Worm (Caenorhabditis elegans) whole organism, L4/young adult: Measurements from ENCODE around the gene slfl-4.
"Not testable (repeated sequence)": the region's sequence is repeated elsewhere in the genome, so short reads cannot be mapped to it uniquely, and the experiment has no call there.

Experiments
- W03F9.2 ChIP-seq: fragments of 150-350 bp; optimal IDR thresholded peaks from 2 replicates; lab custom pipeline; 2014; ENCODE audit warnings: missing biosample characterization, missing genetic modification characterization
- dao-5 ChIP-seq: sonication (generic microtip); optimal IDR thresholded peaks from 2 replicates; lab custom pipeline; 2016; ENCODE audit warnings: missing genotype, missing genetic modification characterization, moderate library complexity, missing compliant biosample characterization
- him-1 ChIP-seq: sonication (generic microtip); optimal IDR thresholded peaks from 2 replicates; lab custom pipeline; 2016; ENCODE audit warnings: missing genotype, missing genetic modification reagents, missing genetic modification characterization, missing compliant biosample characterization

The slfl-4 gene

DNA sequence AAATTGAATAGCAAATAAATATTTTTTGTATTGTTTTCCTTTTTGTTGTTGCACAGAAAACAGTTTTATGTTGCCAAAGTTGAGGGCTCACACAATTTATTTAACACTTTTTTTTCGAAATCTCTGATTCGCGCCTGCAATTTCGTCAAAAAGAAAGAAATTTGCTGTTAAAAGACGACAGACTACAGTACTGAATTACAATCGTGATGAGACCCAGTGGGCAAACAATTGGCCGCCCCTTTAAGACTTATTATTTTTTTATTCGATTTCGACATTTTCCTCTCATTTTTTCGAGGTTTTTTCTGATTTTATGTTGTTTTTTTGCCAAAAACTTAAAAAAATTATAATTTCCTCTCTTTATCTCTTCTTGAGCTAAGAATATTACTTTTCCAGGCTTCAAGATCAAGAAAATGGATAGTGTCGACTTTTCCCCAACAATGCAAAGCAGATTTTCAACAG, at the start of gene slfl-4:
Gene slfl-4 (plus strand): TSS at position 409 of the 459 bp plus-strand sequence.
- TF ChIP-seq dao-5 (tag; lab: Kevin White, UChicago) (no peak), him-1 (tag; lab: Kevin White, UChicago) (no peak), W03F9.2 (tag; lab: Kevin White, UChicago) (no peak)

DNA sequence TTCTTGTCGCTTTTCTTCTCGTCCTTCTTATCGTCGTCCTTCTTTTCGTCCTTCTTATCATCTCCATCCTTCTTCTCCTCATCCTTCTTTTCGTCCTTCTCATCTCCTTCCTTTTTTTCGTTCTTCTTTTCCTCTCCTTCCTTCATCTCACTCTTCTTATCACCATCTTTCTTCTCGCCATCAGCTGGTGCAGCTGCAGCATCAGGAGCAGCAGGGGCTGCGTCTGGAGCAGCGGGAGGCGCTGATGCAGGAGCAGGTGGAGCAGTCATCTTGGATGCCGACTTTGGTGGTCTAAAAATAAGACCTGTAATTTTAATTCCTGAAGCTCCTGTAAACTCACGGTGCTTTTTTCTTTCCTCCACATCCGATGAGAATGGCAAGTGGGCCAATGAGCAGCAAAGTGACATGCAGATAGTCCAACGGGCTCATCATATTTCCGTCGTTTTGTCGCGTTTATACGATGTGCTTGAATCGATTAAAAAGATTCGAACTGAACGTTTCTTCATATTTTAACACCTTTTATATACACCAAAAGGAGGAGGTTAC, 49.0 kb upstream of the slfl-4 start, which contains the start of gene cylc-1:
Gene cylc-1 (minus strand): TSS at position 496 of the 546 bp plus-strand sequence.
- not testable (repeated sequence) for TF ChIP-seq him-1, W03F9.2, dao-5 (tag; lab: Kevin White, UChicago)

DNA sequence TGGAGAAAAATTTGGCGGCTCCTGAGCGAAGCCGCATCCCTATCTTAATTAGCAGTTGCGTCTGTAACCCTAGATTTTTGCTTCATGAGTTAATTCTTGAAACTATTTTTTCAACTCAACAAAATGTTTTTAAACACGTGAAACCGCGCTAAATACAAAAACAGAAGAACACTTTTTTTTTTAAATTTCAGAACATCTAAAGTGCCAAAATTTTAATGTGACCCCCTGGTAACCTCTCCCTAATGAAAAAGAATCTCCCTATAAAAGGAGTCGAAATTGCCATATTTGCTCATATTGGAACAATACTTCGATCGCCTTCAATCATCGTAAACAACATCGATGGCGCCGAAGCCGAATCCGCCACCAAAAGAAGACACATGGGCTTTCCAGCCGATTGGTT, 47.8 kb upstream of the slfl-4 start, which contains the start of gene nsph-4.1:
Gene nsph-4.1 (plus strand): TSS at position 301 of the 400 bp plus-strand sequence.
- TF ChIP-seq dao-5, W03F9.2, him-1 (tag; lab: Kevin White, UChicago): not testable (repeated sequence)

DNA sequence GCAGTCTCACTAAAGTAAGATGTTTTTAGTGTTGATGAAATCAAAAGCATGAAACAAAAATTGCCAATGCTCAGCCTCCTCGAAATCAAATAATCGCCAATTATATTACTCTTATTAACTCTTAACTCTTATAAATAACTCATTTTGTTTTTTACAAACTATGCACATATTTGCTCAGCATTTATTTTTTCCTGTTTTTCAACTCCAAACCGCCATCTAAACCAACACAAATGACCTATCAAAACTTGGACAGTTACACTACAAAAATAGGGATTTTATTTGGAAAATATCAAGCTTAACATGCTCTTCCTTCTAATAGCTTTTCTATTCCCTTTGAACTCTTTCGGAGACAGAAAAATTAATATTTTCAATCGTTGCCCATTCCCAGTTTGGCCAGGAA, 45.7 kb upstream of the slfl-4 start, which contains the start of gene thn-6:
Gene thn-6 (plus strand): TSS at position 301 of the 400 bp plus-strand sequence.
- TF ChIP-seq dao-5 (tag; lab: Kevin White, UChicago) (no peak), him-1 (tag; lab: Kevin White, UChicago) (no peak), W03F9.2 (tag; lab: Kevin White, UChicago) (no peak)

DNA sequence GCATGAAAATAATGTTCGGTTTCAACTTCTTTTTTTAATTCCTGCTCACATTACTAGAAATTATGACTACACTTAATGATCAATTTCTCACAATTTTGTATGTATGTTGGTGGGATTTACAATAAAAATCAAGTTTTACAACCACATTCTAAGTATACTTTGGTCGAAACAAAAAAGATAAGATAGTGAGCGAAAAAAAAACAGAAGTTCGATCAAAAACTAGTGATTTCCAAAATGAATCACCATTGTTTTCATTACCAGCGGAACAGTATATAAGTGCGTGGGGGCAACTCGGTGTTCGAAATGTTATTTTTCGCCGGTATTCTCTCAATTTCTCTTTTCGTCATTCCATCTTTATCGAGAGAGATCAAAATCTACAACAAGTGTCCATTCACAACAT, 43.8 kb upstream of the slfl-4 start, which contains the start of gene thn-5:
Gene thn-5 (plus strand): TSS at position 301 of the 400 bp plus-strand sequence.
- no peak for TF ChIP-seq dao-5 (tag; lab: Kevin White, UChicago)
- no peak for TF ChIP-seq W03F9.2 (tag; lab: Kevin White, UChicago)
- TF ChIP-seq him-1 (tag; lab: Kevin White, UChicago), result no peak

DNA sequence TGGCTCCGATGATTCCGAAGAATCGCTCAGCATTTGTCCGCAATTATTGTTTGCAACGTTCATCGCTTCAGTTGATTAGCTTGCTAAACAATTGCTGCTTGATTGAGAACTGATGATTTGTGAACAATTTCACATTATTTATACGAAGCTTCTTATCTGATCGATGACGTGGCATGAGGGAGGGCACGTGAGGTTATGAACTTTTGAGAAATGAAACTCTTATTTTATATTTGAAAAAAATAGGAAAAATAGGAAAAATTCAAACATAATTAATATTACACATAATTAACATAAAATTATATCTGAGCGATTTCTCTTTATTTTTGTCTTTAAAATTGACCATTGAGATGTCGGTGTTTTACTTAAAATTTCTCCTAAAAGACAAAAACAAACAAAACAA, 19.7 kb upstream of the slfl-4 start, which contains the start of gene F36H12.10:
Gene F36H12.10 (minus strand): TSS at position 101 of the 400 bp plus-strand sequence.
- not testable (repeated sequence) for TF ChIP-seq W03F9.2, dao-5, him-1 (tag; lab: Kevin White, UChicago)

DNA sequence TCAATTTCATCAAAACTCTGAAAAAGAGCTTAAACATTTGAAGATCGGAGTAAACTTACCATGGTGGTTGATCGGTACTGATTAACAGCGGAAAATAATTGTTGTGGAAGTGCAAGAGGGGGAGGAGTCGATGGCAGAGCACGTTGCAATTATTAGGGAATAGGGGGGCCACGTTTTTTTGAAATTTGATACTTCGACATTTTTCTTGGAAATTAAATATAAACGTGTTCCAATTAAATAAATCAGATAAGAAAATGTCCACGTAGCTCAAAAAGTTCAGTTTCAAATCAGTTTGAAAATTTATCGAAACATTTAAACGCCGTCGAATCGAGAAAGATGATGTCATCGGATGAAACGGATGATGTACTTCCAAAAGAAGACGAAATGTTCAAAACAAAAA, 17.6 kb upstream of the slfl-4 start, which contains the start of gene F36H12.9:
Gene F36H12.9 (plus strand): TSS at position 301 of the 400 bp plus-strand sequence.
- not testable (repeated sequence) for TF ChIP-seq him-1, W03F9.2, dao-5 (tag; lab: Kevin White, UChicago)

DNA sequence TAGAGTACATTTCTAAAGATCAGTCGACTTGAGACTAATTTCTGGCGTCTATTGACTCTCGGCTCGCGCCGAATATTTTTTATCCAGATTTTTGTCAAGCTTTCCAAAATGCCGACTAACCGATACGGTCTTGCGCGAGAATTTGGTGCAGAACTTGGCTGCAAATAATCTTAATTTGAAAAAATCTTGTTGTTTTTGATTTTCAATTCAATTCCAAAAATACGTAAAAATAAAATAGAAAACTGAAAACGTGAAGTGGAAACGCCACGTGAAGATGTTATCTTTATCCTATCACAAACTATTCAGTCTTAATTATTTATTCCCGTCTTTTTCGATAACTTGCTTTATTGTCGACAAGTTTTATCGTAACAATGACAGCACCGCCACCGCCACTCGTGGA, 15.9 kb upstream of the slfl-4 start, which contains the start of gene ttbk-2.1:
Gene ttbk-2.1 (plus strand): TSS at position 301 of the 400 bp plus-strand sequence.
- not testable (repeated sequence) for TF ChIP-seq W03F9.2, him-1, dao-5 (tag; lab: Kevin White, UChicago)

DNA sequence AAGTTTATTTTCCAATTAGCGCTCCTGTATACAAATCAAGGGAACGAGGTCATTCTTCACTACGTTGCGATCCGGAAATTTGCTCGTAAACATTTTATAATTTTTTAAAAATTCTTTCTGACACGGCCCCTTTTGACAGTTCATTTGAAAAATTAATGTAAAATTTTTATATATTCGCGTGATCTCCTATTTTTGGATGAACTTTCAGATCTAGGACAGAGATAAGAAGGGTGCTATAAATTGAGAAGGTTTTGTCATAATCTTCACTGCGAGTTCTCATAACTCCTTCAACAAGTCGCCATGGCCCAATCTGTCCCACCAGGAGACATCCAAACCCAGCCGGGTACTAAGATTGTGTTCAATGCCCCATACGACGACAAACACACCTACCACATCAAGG, 14.0 kb upstream of the slfl-4 start, which contains the start of gene msp-19:
Gene msp-19 (plus strand): TSS at position 301 of the 400 bp plus-strand sequence.
- TF ChIP-seq him-1, W03F9.2, dao-5 (tag; lab: Kevin White, UChicago): not testable (repeated sequence)

DNA sequence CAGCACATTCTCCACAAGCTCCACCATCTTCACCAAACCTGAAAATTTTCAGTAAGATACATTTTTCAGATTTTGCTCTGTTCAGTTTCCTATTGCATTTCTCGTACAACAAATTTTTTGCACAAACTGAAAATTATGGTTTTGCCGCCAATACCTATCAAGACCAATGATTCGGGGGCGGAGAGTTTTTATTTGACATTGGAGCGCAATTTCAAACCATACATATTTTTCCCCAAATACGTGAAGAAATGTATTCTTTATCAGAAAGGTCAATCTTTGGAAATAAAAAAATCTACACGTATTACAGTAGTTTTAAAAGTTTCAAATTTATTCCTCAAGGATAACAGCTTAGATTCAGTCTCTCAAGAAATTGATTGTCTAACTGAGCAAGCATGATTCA, 7.9 kb upstream of the slfl-4 start, which contains the start of gene F36H12.5:
Gene F36H12.5 (plus strand): TSS at position 301 of the 400 bp plus-strand sequence.
- TF ChIP-seq him-1 (tag; lab: Kevin White, UChicago) (no peak), dao-5 (tag; lab: Kevin White, UChicago) (no peak), W03F9.2 (tag; lab: Kevin White, UChicago) (no peak)

DNA sequence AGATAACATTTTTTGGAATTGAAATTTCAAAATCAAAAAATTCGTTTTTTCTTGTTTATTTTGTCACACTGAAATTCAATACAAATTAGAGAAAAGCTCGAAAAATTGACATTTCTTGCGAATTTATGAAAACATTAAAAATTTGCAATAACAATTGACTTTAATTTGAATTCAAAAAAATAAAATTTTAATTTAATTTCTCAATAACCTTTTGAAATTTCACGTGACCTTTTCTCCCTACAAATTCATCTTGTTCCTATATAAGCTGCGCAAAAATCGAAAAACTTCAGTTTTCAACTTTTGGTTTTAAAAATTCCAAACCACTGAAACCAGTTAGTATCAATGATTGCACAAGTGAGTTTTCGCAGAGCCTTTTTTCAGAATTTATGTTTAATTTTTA, 5.5 kb upstream of the slfl-4 start, which contains the start of gene F36H12.4:
Gene F36H12.4 (plus strand): TSS at position 301 of the 400 bp plus-strand sequence.
- TF ChIP-seq dao-5 (tag; lab: Kevin White, UChicago) (no peak), W03F9.2 (tag; lab: Kevin White, UChicago) (no peak), him-1 (tag; lab: Kevin White, UChicago) (no peak)

DNA sequence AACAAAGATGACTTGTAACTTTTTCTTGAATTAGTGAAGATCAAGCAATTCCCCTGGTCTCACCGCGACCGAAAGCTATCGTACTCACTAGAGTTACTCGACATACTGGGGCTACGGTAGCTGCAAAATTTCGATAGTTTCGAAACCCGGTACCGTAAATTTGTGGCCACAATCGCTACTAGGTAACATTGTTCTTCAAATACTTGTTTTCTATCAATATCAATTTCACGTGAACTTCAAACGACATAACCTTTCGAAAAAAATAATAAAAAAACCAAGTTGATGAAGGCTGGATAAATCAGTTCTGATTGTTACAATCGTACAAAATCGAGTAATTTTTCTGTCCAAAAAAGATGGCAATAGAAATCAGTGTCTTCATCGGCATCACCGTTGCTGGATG, 1.8 kb upstream of the slfl-4 start, which contains the start of gene F36H12.3:
Gene F36H12.3 (plus strand): TSS at position 301 of the 400 bp plus-strand sequence.
- TF ChIP-seq dao-5 (tag; lab: Kevin White, UChicago) (no peak), him-1 (tag; lab: Kevin White, UChicago) (no peak), W03F9.2 (tag; lab: Kevin White, UChicago) (no peak)

DNA sequence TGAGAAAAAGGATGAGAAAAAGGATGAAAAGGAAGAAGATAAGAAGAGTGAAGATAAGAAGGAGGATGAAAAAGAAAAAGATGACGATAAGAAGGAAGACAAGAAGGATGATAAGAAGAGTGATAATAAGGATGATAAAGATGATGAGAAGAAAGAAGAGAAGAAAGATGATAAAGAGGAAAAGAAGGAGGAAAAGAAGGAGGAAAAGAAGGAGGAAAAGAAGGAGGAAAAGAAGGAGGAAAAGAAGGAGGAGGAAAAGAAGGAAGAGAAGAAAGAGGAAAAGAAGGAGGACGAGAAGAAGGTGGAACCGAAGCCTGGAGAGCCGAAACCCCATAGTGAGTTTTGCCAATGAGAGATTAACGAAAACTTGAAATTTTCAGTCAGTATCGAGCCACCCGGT, 946 bp upstream of the slfl-4 start:
- TF ChIP-seq him-1 (tag; lab: Kevin White, UChicago) (no peak), dao-5 (tag; lab: Kevin White, UChicago) (no peak), W03F9.2 (tag; lab: Kevin White, UChicago) (no peak)
